Worm (Caenorhabditis elegans) whole organism, young adult: Measurements from ENCODE around the gene F40G9.18.

Source experiments
- ama-1 ChIP-seq, 3 experiments: fragments of 150-350 bp in 1 of 3; sonication (generic microtip) in 2 of 3; optimal IDR thresholded peaks; 2 replicates each; lab custom pipeline; 2014 to 2018; ENCODE audit warnings: missing biosample characterization in 2 of 3, missing genetic modification characterization in 2 of 3, missing genetic modification reagents in 2 of 3
- egl-18 ChIP-seq: fragments of 200-800 bp; sonication (Bioruptor generic); IDR thresholded peaks from 2 replicates; pipeline ENCODE4 v1.3.6; 2022; ENCODE audit warnings: missing genetic modification reagents, missing genetic modification characterization, missing compliant biosample characterization
- fkh-3 ChIP-seq: sonication (generic microtip); optimal IDR thresholded peaks from 2 replicates; lab custom pipeline; 2016; ENCODE audit warnings: mild to moderate bottlenecking, missing genetic modification characterization, missing compliant biosample characterization
- hmg-20 ChIP-seq: fragments of 200-800 bp; sonication (Bioruptor generic); IDR thresholded peaks from 2 replicates; pipeline ENCODE4 v1.3.6; 2022; ENCODE audit warnings: missing genetic modification reagents, missing genetic modification characterization, missing compliant biosample characterization
- hsf-1 ChIP-seq: fragments of 200-800 bp; sonication (Bioruptor generic); IDR thresholded peaks from 2 replicates; pipeline ENCODE4 v1.3.6; 2022; ENCODE audit warnings: missing genetic modification reagents, missing genetic modification characterization, missing compliant biosample characterization
- let-607 ChIP-seq, 2 experiments: fragments of 200-800 bp in 1 of 2; sonication (Bioruptor generic) in 1 of 2; sonication (generic microtip) in 1 of 2; optimal IDR thresholded peaks; 2 replicates each; lab custom pipeline; 2016 to 2018; ENCODE audit warnings: mild to moderate bottlenecking in 2 of 2, missing compliant biosample characterization in 2 of 2, missing genetic modification characterization in 2 of 2, moderate library complexity in 2 of 2, missing genotype in 1 of 2
- lsl-1 ChIP-seq: fragments of 200-800 bp; sonication (Bioruptor generic); optimal IDR thresholded peaks from 2 replicates; lab custom pipeline; 2018; ENCODE audit warnings: mild to moderate bottlenecking, missing genetic modification characterization, moderate library complexity, missing compliant biosample characterization
- madf-10 ChIP-seq: sonication (generic microtip); optimal IDR thresholded peaks from 2 replicates; lab custom pipeline; 2016; ENCODE audit warnings: mild to moderate bottlenecking, missing genetic modification characterization, missing compliant biosample characterization
- nfya-1 ChIP-seq: sonication (generic microtip); optimal IDR thresholded peaks from 2 replicates; lab custom pipeline; 2017; ENCODE audit warnings: antibody characterized with exemption, missing compliant biosample characterization, missing genetic modification characterization, borderline replicate concordance; ENCODE audit not compliant: insufficient read depth
- somi-1 ChIP-seq: fragments of 200-800 bp; sonication (Bioruptor generic); optimal IDR thresholded peaks from 2 replicates; lab custom pipeline; 2018; ENCODE audit warnings: mild to moderate bottlenecking, missing genetic modification characterization, missing compliant biosample characterization
- unc-62 ChIP-seq: fragments of 150-350 bp; optimal IDR thresholded peaks from 2 replicates; lab custom pipeline; 2014; ENCODE audit warnings: missing biosample characterization, missing genetic modification reagents, missing genetic modification characterization

DNA sequence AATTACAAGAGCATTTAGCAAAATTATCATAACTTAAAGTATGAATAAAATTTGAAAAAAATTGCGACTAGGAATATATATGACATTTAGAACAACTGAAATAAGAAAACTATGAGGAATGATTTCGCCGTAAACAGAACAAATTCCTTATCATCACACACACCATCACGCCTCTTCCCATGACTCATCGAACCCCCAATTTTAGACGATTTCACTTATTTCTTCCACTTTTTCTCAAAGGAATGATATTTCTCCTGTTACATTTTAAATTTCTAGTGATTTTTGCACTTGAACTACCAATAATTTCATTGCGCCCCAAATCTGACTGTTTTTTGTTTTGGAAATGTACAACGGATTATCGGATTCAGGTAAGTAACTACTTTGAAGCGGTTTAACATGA is 12.7 kb downstream of the F40G9.18 start, which contains the start of the genes zig-13 and ver-1:
- TF ChIP-seq let-607 (tag; optimal IDR thresholded peaks at IDR 0.05; lab: Kevin White, UChicago) (no peak), nfya-1 (tag; lab: Kevin White, UChicago) (no peak), unc-62 (GFP tag; lab: Kevin White, UChicago) (no peak), lsl-1 (no peak), madf-10 (no peak), egl-18 (GFP tag; lab: Robert Waterston, UW) (no peak), ama-1 (optimal IDR thresholded peaks at IDR 0.05; lab: Kevin White, UChicago) (no peak), ama-1 (GFP tag; optimal IDR thresholded peaks at IDR 0.05; lab: Kevin White, UChicago) (no peak), hmg-20 (GFP tag; lab: Robert Waterston, UW) (no peak), somi-1 (GFP tag; lab: Kevin White, UChicago) (no peak), hsf-1 (GFP tag; lab: Robert Waterston, UW) (no peak), fkh-3 (tag; lab: Kevin White, UChicago) (no peak)
